Fruit fly (Drosophila melanogaster) whole organism, prepupa: ENCODE data around the gene phr6-4.

ENCODE experiments used
- CG16779 ChIP-seq: fragments of 200-800 bp; sonication (Bioruptor generic); optimal IDR thresholded peaks from 3 replicates; lab custom pipeline; 2017; ENCODE audit warnings: missing biosample characterization, mild to moderate bottlenecking, missing genetic modification characterization
- CG31627 ChIP-seq: fragments of 200-800 bp; sonication (Bioruptor generic); optimal IDR thresholded peaks from 3 replicates; lab custom pipeline; 2016; ENCODE audit warnings: missing biosample characterization, missing genetic modification characterization
- CG6163 ChIP-seq: fragments of 200-800 bp; sonication (Bioruptor generic); IDR thresholded peaks from 3 replicates; pipeline ENCODE4 v1.3.6; 2022; ENCODE audit warnings: missing biosample characterization, missing genetic modification characterization
- CG6854 ChIP-seq: fragments of 200-800 bp; sonication (Bioruptor generic); optimal IDR thresholded peaks from 2 replicates; lab custom pipeline; 2017; ENCODE audit warnings: missing biosample characterization, mild to moderate bottlenecking, missing genetic modification characterization
- Sox14 ChIP-seq: fragments of 200-800 bp; sonication (Bioruptor generic); optimal IDR thresholded peaks from 3 replicates; lab custom pipeline; 2016; ENCODE audit warnings: missing biosample characterization, missing genetic modification characterization

dm6 chr2L:20649891-20650290 lies 4.3 kb upstream of the phr6-4 start, which contains the start of gene CG2611:
- TF ChIP-seq CG16779 (tag; lab: Kevin White, UChicago) (no peak), CG31627 (GFP tag; lab: Kevin White, UChicago) (peak; percentile 65), CG6163 (GFP tag; lab: Robert Waterston, UW) (peak; percentile 59; the same call in 2 of the 3 replicates), CG6854 (no peak), Sox14 (GFP tag; lab: Kevin White, UChicago) (peak; percentile 78)
